Worm (Caenorhabditis elegans) whole organism, L4 larva: ENCODE data around the gene tsg-101.

Source experiments
- ama-1 ChIP-seq: fragments of 150-350 bp; optimal IDR thresholded peaks from 2 replicates; lab custom pipeline; 2014; ENCODE audit warnings: inconsistent platforms, mixed read lengths
- ceh-20 ChIP-seq: fragments of 200-800 bp; sonication (Bioruptor generic); IDR thresholded peaks from 2 replicates; pipeline ENCODE4 v1.3.6; 2022; ENCODE audit warnings: missing genetic modification reagents, missing genetic modification characterization, missing compliant biosample characterization
- ceh-62 ChIP-seq: sonication (generic microtip); optimal IDR thresholded peaks from 2 replicates; lab custom pipeline; 2017; ENCODE audit warnings: missing biosample characterization, missing genetic modification characterization
- daf-12 ChIP-seq: fragments of 150-350 bp; optimal IDR thresholded peaks from 2 replicates; lab custom pipeline; 2014; ENCODE audit warnings: missing biosample characterization, missing genetic modification reagents, missing genetic modification characterization
- lsy-2 ChIP-seq, 2 experiments: fragments of 150-350 bp in 1 of 2; sonication (generic microtip) in 1 of 2; optimal IDR thresholded peaks; 2 replicates each; lab custom pipeline; 2014 to 2017; ENCODE audit warnings: missing biosample characterization in 2 of 2, missing genetic modification characterization in 2 of 2
- mep-1 ChIP-seq: fragments of 150-350 bp; sonication (generic microtip); optimal IDR thresholded peaks from 3 replicates; lab custom pipeline; 2014; ENCODE audit warnings: missing biosample characterization, missing genetic modification characterization
- mxl-3 ChIP-seq: fragments of 200-800 bp; sonication (Bioruptor generic); optimal IDR thresholded peaks from 2 replicates; lab custom pipeline; 2018; ENCODE audit warnings: mild to moderate bottlenecking, missing genetic modification characterization, missing compliant biosample characterization
- nhr-25 ChIP-seq: sonication (generic microtip); optimal IDR thresholded peaks from 2 replicates; lab custom pipeline; 2017; ENCODE audit warnings: missing genetic modification characterization, mild to moderate bottlenecking, missing compliant biosample characterization, antibody characterized with exemption, moderate library complexity, borderline replicate concordance; ENCODE audit not compliant: insufficient read depth
- nhr-76 ChIP-seq: fragments of 150-350 bp; optimal IDR thresholded peaks from 2 replicates; lab custom pipeline; 2014; ENCODE audit warnings: missing biosample characterization, missing genetic modification characterization
- pqm-1 ChIP-seq: sonication (generic microtip); optimal IDR thresholded peaks from 2 replicates; lab custom pipeline; 2017; ENCODE audit warnings: missing biosample characterization, missing genetic modification characterization
- unc-130 ChIP-seq: sonication (generic microtip); optimal IDR thresholded peaks from 2 replicates; lab custom pipeline; 2016; ENCODE audit warnings: missing genetic modification reagents, missing genetic modification characterization, missing compliant biosample characterization
- ztf-11 ChIP-seq: fragments of 150-350 bp; optimal IDR thresholded peaks from 2 replicates; lab custom pipeline; 2014; ENCODE audit warnings: missing biosample characterization, missing genetic modification characterization

- TF ChIP-seq daf-12 (tag; lab: Kevin White, UChicago) (no peak), mep-1 (tag; lab: Kevin White, UChicago) (no peak), nhr-76 (no peak), lsy-2 (tag; optimal IDR thresholded peaks at IDR 0.05; lab: Kevin White, UChicago) (no peak), unc-130 (GFP tag; lab: Kevin White, UChicago) (no peak), nhr-25 (tag; lab: Kevin White, UChicago) (no peak), ceh-62 (tag; lab: Kevin White, UChicago) (no peak), ama-1 (lab: Kevin White, UChicago) (no peak), ztf-11 (tag; lab: Kevin White, UChicago) (no peak), pqm-1 (no peak), ceh-20 (GFP tag; lab: Robert Waterston, UW) (no peak), mxl-3 (GFP tag; lab: Kevin White, UChicago) (no peak)
Measured at ce11 chrIV:3463254-3463653, 51.1 kb downstream of the tsg-101 start, which contains the start of gene F58E2.4.
